Fruit fly (Drosophila melanogaster): ENCODE measurements around the gene gudu.

gudu gene

DNA sequence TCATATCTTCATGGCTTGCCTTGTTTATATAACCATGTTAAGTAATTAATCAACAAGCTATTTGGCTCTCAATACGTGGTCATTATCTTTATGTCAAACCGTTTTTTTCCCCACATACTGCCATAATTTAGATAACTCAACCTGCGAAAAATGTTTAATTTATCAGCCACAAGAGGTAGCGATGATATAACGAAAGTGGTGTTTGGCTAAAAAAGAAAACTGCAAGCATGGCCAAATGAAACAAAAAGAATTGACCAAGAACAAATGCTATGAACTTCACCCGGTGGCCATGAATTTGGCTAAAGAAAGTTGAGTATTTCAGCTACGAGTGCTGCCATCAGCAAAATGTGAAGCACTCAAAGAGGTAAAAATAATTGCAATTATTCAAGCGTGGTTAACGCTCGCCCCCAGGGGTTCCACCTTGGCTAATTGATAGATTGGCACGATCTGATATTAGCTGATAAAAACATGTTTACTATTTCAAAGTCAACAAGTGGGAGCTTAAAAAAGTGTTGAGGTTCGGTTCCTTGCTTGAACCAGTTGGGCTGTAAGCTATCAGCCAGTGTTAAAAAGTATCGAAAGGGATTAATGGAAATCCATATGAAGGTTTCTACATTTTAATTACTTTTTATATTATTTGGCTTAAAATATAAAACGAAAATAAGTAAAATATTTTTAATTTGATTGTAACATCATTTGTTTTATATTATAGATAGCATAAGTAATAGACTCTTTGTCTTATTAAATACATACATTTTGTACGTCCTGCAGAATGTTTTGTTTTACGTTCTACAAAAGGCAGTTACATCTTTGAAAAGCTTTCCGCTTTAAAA lies 48.4 kb downstream of the gudu start (continued):
- TF ChIP-seq pzg (GFP tag; optimal IDR thresholded peaks at IDR 0.05) (peak; percentile 30), Hey (tag; optimal IDR thresholded peaks at IDR 0.05) (peak; percentile 77), CG5180 (GFP tag; optimal IDR thresholded peaks at IDR 0.05) (peak; percentile 67), ham (GFP tag; IDR thresholded peaks at IDR 0.05) (peak; percentile 19; the same call in 1 of the 2 replicates), E2f2 (GFP tag; IDR thresholded peaks at IDR 0.05) (peak; percentile 44; the same call in 1 of the 2 replicates), pros (GFP tag; optimal IDR thresholded peaks at IDR 0.05) (no peak), tio (GFP tag; optimal IDR thresholded peaks at IDR 0.05) (peak; percentile 68), dysf (GFP tag; IDR thresholded peaks at IDR 0.05) (peak; percentile 52; the same call in 2 of the 3 replicates), CG17829 (tag; optimal IDR thresholded peaks at IDR 0.05) (no peak), da (GFP tag; optimal IDR thresholded peaks at IDR 0.05) (peak; percentile 4), z (GFP tag; IDR thresholded peaks at IDR 0.05) (no peak), pfk (GFP tag; optimal IDR thresholded peaks at IDR 0.05) (peak; percentile 47), E2f1 (GFP tag; IDR thresholded peaks at IDR 0.05) (peak; percentile 53), chn (GFP tag; optimal IDR thresholded peaks at IDR 0.05) (peak; percentile 29), B-H2 (GFP tag; optimal IDR thresholded peaks at IDR 0.05) (peak; percentile 86), Bdp1 (GFP tag; optimal IDR thresholded peaks at IDR 0.05) (peak; percentile 51), Ravus (GFP tag; IDR thresholded peaks at IDR 0.05) (no peak), Gug (GFP tag; IDR thresholded peaks at IDR 0.05) (no peak), CG7556 (GFP tag; optimal IDR thresholded peaks at IDR 0.05) (peak; percentile 56), stwl (tag; optimal IDR thresholded peaks at IDR 0.05) (no peak), CG12391 (tag; optimal IDR thresholded peaks at IDR 0.05) (peak; percentile 41), CG8281 (tag; optimal IDR thresholded peaks at IDR 0.05) (peak; percentile 66), Dbx (GFP tag; IDR thresholded peaks at IDR 0.05) (peak; percentile 83), CG6689 (GFP tag; IDR thresholded peaks at IDR 0.05) (peak; percentile 42), kni (GFP tag; optimal IDR thresholded peaks at IDR 0.05) (peak; percentile 58), grn (GFP tag; optimal IDR thresholded peaks at IDR 0.05) (peak; percentile 98), pum (GFP tag; optimal IDR thresholded peaks at IDR 0.05) (peak; percentile 47), Elba2 (GFP tag; optimal IDR thresholded peaks at IDR 0.05) (no peak), CG7987 (GFP tag; optimal IDR thresholded peaks at IDR 0.05) (peak; percentile 87), CG7357 (GFP tag; IDR thresholded peaks at IDR 0.05) (no peak; the same call in 2 of the 3 replicates), lmd (GFP tag; IDR thresholded peaks at IDR 0.05) (peak; percentile 22; the same call in 1 of the 2 replicates), br (optimal IDR thresholded peaks at IDR 0.05) (no peak), dan (GFP tag; IDR thresholded peaks at IDR 0.05) (no peak), pho (GFP tag; optimal IDR thresholded peaks at IDR 0.05) (peak; percentile 75), CG12104 (GFP tag; optimal IDR thresholded peaks at IDR 0.05) (peak; percentile 66), sens (GFP tag) (peak; percentile 93), HLH54F (GFP tag; optimal IDR thresholded peaks at IDR 0.05) (peak; percentile 49), CG2120 (GFP tag; optimal IDR thresholded peaks at IDR 0.05) (peak; percentile 78), lbe (GFP tag; optimal IDR thresholded peaks at IDR 0.05) (peak; percentile 42), TFAM (GFP tag; optimal IDR thresholded peaks at IDR 0.05) (no peak), fd102C (GFP tag; optimal IDR thresholded peaks at IDR 0.05) (no peak), CG14014 (GFP tag; IDR thresholded peaks at IDR 0.05) (peak; percentile 91; the same call in 1 of the 2 replicates), Fer1 (GFP tag; optimal IDR thresholded peaks at IDR 0.05) (peak; percentile 75), Atf6 (GFP tag; IDR thresholded peaks at IDR 0.05) (peak; percentile 89), zen2 (GFP tag; IDR thresholded peaks at IDR 0.05; ENCODE audit: partially characterized antibody) (no peak), CG12155 (GFP tag; optimal IDR thresholded peaks at IDR 0.05) (peak; percentile 56), ci (GFP tag; IDR thresholded peaks at IDR 0.05) (peak; percentile 92), ac (GFP tag; optimal IDR thresholded peaks at IDR 0.05) (no peak), gsb (GFP tag; IDR thresholded peaks at IDR 0.05) (peak; percentile 76), gro (GFP tag; optimal IDR thresholded peaks at IDR 0.05) (peak; percentile 64)

All from whole organism, embryonic.